Worm (Caenorhabditis elegans) whole organism, early embryonic: ENCODE results near the gene F59A6.2.

Source experiments
- B0310.2 ChIP-seq: sonication (generic microtip); optimal IDR thresholded peaks from 2 replicates; lab custom pipeline; 2016; ENCODE audit warnings: mild to moderate bottlenecking, missing genetic modification characterization, missing compliant biosample characterization
- F13C5.2 ChIP-seq: sonication (generic microtip); optimal IDR thresholded peaks from 2 replicates; lab custom pipeline; 2017; ENCODE audit warnings: mild to moderate bottlenecking, missing genetic modification characterization, inconsistent platforms, missing compliant biosample characterization
- aly-1 ChIP-seq: sonication (generic microtip); optimal IDR thresholded peaks from 2 replicates; lab custom pipeline; 2016; ENCODE audit warnings: missing genetic modification characterization, missing compliant biosample characterization
- ama-1 ChIP-seq: fragments of 150-350 bp; optimal IDR thresholded peaks from 2 replicates; lab custom pipeline; 2014
- ceh-13 ChIP-seq: fragments of 200-800 bp; sonication (Bioruptor generic); optimal IDR thresholded peaks from 2 replicates; lab custom pipeline; 2018; ENCODE audit warnings: mild to moderate bottlenecking, missing genetic modification characterization, missing compliant biosample characterization
- ceh-36 ChIP-seq: sonication (generic microtip); optimal IDR thresholded peaks from 2 replicates; lab custom pipeline; 2016; ENCODE audit warnings: missing genetic modification characterization, inconsistent platforms, missing compliant biosample characterization
- ets-7 ChIP-seq: sonication (generic microtip); optimal IDR thresholded peaks from 2 replicates; lab custom pipeline; 2016; ENCODE audit warnings: missing genotype, missing genetic modification characterization, missing compliant biosample characterization
- flt-1 ChIP-seq: fragments of 200-800 bp; sonication (Bioruptor generic); IDR thresholded peaks from 2 replicates; pipeline ENCODE4 v1.3.6; 2022; ENCODE audit warnings: missing genetic modification characterization, missing compliant biosample characterization
- hmbx-1 ChIP-seq: sonication (generic microtip); optimal IDR thresholded peaks from 2 replicates; lab custom pipeline; 2016; ENCODE audit warnings: mild to moderate bottlenecking, missing genetic modification characterization, missing compliant biosample characterization
- hmg-4 ChIP-seq: fragments of 200-800 bp; sonication (Bioruptor generic); optimal IDR thresholded peaks from 2 replicates; lab custom pipeline; 2018; ENCODE audit warnings: mild to moderate bottlenecking, missing genetic modification characterization, missing compliant biosample characterization
- hnd-1 ChIP-seq: sonication (generic microtip); optimal IDR thresholded peaks from 2 replicates; lab custom pipeline; 2016; ENCODE audit warnings: missing genetic modification characterization, missing compliant biosample characterization
- pes-1 ChIP-seq: fragments of 200-800 bp; sonication (Bioruptor generic); IDR thresholded peaks from 2 replicates; pipeline ENCODE4 v1.3.6; 2022; ENCODE audit warnings: missing genetic modification reagents, missing genetic modification characterization, missing compliant biosample characterization
- scrt-1 ChIP-seq: fragments of 200-800 bp; sonication (Bioruptor generic); IDR thresholded peaks from 2 replicates; pipeline ENCODE4 v1.3.6; 2022; ENCODE audit warnings: missing genetic modification characterization, missing compliant biosample characterization
- sea-1 ChIP-seq: fragments of 200-800 bp; sonication (Bioruptor generic); conservative IDR thresholded peaks from 2 replicates; pipeline ENCODE4 v1.3.6; 2022; ENCODE audit warnings: missing genetic modification characterization, missing compliant biosample characterization
- tbx-11 ChIP-seq: fragments of 200-800 bp; sonication (Bioruptor generic); IDR thresholded peaks from 2 replicates; pipeline ENCODE4 v1.3.6; 2022; ENCODE audit warnings: missing genetic modification characterization, missing compliant biosample characterization
- tbx-37 ChIP-seq: fragments of 200-800 bp; sonication (Bioruptor generic); conservative IDR thresholded peaks from 2 replicates; pipeline ENCODE4 v1.3.6; 2022; ENCODE audit warnings: missing genetic modification reagents, missing genetic modification characterization, missing compliant biosample characterization
- tra-4 ChIP-seq: sonication (generic microtip); optimal IDR thresholded peaks from 2 replicates; lab custom pipeline; 2017; ENCODE audit warnings: missing genetic modification characterization, missing compliant biosample characterization

F59A6.2 gene

ce11 chrII:5032669-5033068 lies 18.2 kb downstream of the F59A6.2 start:
- TF ChIP-seq tbx-37 (GFP tag; lab: Robert Waterston, UW): peak; percentile 94
- peak; percentile 91 for TF ChIP-seq flt-1 (GFP tag; lab: Robert Waterston, UW)
- TF ChIP-seq tbx-11 (GFP tag; lab: Robert Waterston, UW): peak; percentile 94
- TF ChIP-seq ama-1 (lab: Kevin White, UChicago): peak; percentile 74
- TF ChIP-seq ceh-13 (GFP tag; lab: Kevin White, UChicago): peak; percentile 77
- peak; percentile 92 for TF ChIP-seq ceh-36 (tag; lab: Kevin White, UChicago)
- TF ChIP-seq hmbx-1 (tag; lab: Kevin White, UChicago): peak; percentile 83
- peak; percentile 92 for TF ChIP-seq sea-1 (GFP tag; lab: Robert Waterston, UW)
- peak; percentile 79 for TF ChIP-seq hnd-1 (tag; lab: Kevin White, UChicago)
- TF ChIP-seq scrt-1 (GFP tag; lab: Robert Waterston, UW): peak; percentile 95
- TF ChIP-seq hmg-4: peak; percentile 98
- TF ChIP-seq tra-4 (tag; lab: Kevin White, UChicago): peak; percentile 81
- TF ChIP-seq aly-1 (tag; lab: Kevin White, UChicago): peak; percentile 96
- peak; percentile 94 for TF ChIP-seq B0310.2 (tag; lab: Kevin White, UChicago)
- TF ChIP-seq ets-7: peak; percentile 91
- TF ChIP-seq pes-1 (GFP tag; lab: Robert Waterston, UW): peak; percentile 96
- TF ChIP-seq F13C5.2 (tag; lab: Kevin White, UChicago): peak; percentile 97

- TF ChIP-seq hmg-4 (no peak), B0310.2 (tag; lab: Kevin White, UChicago) (no peak), ceh-36 (tag; lab: Kevin White, UChicago) (no peak), ceh-13 (GFP tag; lab: Kevin White, UChicago) (no peak), flt-1 (GFP tag; lab: Robert Waterston, UW) (no peak), pes-1 (GFP tag; lab: Robert Waterston, UW) (no peak), scrt-1 (GFP tag; lab: Robert Waterston, UW) (no peak), F13C5.2 (tag; lab: Kevin White, UChicago) (no peak), ets-7 (no peak), ama-1 (lab: Kevin White, UChicago) (no peak), sea-1 (GFP tag; lab: Robert Waterston, UW) (no peak), tra-4 (tag; lab: Kevin White, UChicago) (no peak), tbx-37 (GFP tag; lab: Robert Waterston, UW) (no peak), tbx-11 (GFP tag; lab: Robert Waterston, UW) (no peak)
These were observed 19.4 kb downstream of the F59A6.2 start, which contains the start of gene F33G12.3 for ce11 chrII:5033935-5034334. Gene F33G12.3 (minus strand): TSS chrII:5034035.

DNA sequence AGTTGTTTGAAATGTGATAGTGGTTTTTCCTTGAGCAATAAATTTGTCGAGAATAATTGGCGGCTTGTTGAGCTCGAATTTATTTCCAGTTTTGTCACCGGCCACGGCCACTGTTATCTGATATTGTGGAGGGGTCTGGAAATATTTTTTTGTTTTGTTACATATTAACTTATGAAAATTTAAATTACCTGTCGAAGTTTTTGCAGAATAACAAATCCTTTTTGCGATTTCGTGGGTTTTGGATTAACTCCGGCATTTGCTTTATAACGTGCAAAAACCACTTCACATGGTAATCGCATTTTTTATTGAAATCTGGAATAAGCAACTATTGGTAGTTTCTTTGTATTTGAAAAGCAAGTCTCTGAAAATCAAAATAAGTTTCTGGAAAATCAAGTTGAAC lies 21.6 kb downstream of the F59A6.2 start, which contains the start of gene lrr-1:
lrr-1 (minus strand) TSS at position 312 of the 400 bp plus-strand sequence.
- TF ChIP-seq B0310.2 (tag; lab: Kevin White, UChicago) (no peak), scrt-1 (GFP tag; lab: Robert Waterston, UW) (no peak), ets-7 (no peak), ceh-13 (GFP tag; lab: Kevin White, UChicago) (no peak), flt-1 (GFP tag; lab: Robert Waterston, UW) (no peak), tbx-37 (GFP tag; lab: Robert Waterston, UW) (no peak), hmbx-1 (tag; lab: Kevin White, UChicago) (no peak), ceh-36 (tag; lab: Kevin White, UChicago) (no peak), hnd-1 (tag; lab: Kevin White, UChicago) (no peak), sea-1 (GFP tag; lab: Robert Waterston, UW) (no peak), pes-1 (GFP tag; lab: Robert Waterston, UW) (no peak), tbx-11 (GFP tag; lab: Robert Waterston, UW) (no peak), tra-4 (tag; lab: Kevin White, UChicago) (no peak), hmg-4 (no peak), aly-1 (tag; lab: Kevin White, UChicago) (no peak), F13C5.2 (tag; lab: Kevin White, UChicago) (no peak), ama-1 (lab: Kevin White, UChicago) (no peak)

ce11 chrII:5039912-5040311 lies 25.4 kb downstream of the F59A6.2 start, which contains the start of gene golg-2:
Gene golg-2 (minus strand): TSS chrII:5040091.
- TF ChIP-seq ceh-36 (tag; lab: Kevin White, UChicago) (no peak), ceh-13 (GFP tag; lab: Kevin White, UChicago) (no peak), B0310.2 (tag; lab: Kevin White, UChicago) (no peak), ama-1 (lab: Kevin White, UChicago) (no peak), hnd-1 (tag; lab: Kevin White, UChicago) (no peak), hmbx-1 (tag; lab: Kevin White, UChicago) (no peak), tra-4 (tag; lab: Kevin White, UChicago) (no peak), aly-1 (tag; lab: Kevin White, UChicago) (no peak), scrt-1 (GFP tag; lab: Robert Waterston, UW) (no peak), sea-1 (GFP tag; lab: Robert Waterston, UW) (no peak), F13C5.2 (tag; lab: Kevin White, UChicago) (no peak), flt-1 (GFP tag; lab: Robert Waterston, UW) (no peak), tbx-37 (GFP tag; lab: Robert Waterston, UW) (no peak), ets-7 (no peak), tbx-11 (GFP tag; lab: Robert Waterston, UW) (no peak), pes-1 (GFP tag; lab: Robert Waterston, UW) (no peak)

DNA sequence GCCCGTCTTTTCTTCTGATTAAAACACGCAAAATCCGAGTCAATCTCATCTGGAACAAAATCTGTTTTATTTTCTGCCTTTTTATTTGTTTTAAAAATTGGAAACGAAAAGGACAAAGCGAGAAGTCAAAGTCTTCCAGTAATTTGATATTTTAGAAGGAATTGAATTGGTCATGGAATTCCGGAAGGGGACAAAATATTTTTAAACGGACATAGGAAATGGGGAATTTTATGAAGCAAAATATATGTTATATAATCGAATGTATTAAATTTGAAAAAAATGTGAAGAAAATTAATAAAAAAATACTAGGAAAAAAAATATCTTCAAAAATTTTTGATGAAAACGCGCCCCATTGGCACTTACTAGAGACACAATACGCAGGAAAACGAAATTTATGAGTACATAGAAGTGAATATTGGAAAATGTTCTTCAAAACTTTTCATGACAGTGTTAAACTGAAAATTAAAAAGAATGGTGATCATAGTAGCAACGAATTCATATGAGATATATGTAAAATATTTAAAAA lies 26.2 kb downstream of the F59A6.2 start, which contains the start of gene F33G12.7:
F33G12.7 (minus strand) TSS at position 51 of the 526 bp plus-strand sequence.
- TF ChIP-seq ceh-36 (tag; lab: Kevin White, UChicago) (no peak), ama-1 (lab: Kevin White, UChicago) (no peak), B0310.2 (tag; lab: Kevin White, UChicago) (no peak), tbx-37 (GFP tag; lab: Robert Waterston, UW) (no peak), aly-1 (tag; lab: Kevin White, UChicago) (no peak), flt-1 (GFP tag; lab: Robert Waterston, UW) (no peak), F13C5.2 (tag; lab: Kevin White, UChicago) (no peak), ceh-13 (GFP tag; lab: Kevin White, UChicago) (no peak), sea-1 (GFP tag; lab: Robert Waterston, UW) (no peak), hnd-1 (tag; lab: Kevin White, UChicago) (no peak), tra-4 (tag; lab: Kevin White, UChicago) (no peak)
